Worm (Caenorhabditis elegans) whole organism, L3 larva: ENCODE data around the gene F29A7.3.

Experiments
- R02D3.7 ChIP-seq: fragments of 150-350 bp; optimal IDR thresholded peaks from 2 replicates; lab custom pipeline; 2014; ENCODE audit warnings: missing biosample characterization, missing genetic modification characterization
- ZK546.5 ChIP-seq: sonication (generic microtip); optimal IDR thresholded peaks from 2 replicates; lab custom pipeline; 2017; ENCODE audit warnings: missing biosample characterization, missing genetic modification characterization
- aly-2 ChIP-seq: fragments of 150-350 bp; optimal IDR thresholded peaks from 2 replicates; lab custom pipeline; 2014; ENCODE audit warnings: missing biosample characterization, missing genetic modification characterization
- ama-1 ChIP-seq: fragments of 150-350 bp; optimal IDR thresholded peaks from 2 replicates; lab custom pipeline; 2018
- ceh-28 ChIP-seq: fragments of 150-350 bp; optimal IDR thresholded peaks from 2 replicates; lab custom pipeline; 2014; ENCODE audit warnings: missing biosample characterization, missing genetic modification reagents, missing genetic modification characterization
- ceh-9 ChIP-seq: sonication (generic microtip); optimal IDR thresholded peaks from 2 replicates; lab custom pipeline; 2018; ENCODE audit warnings: missing biosample characterization, missing genetic modification characterization
- daf-12 ChIP-seq: fragments of 150-350 bp; optimal IDR thresholded peaks from 2 replicates; lab custom pipeline; 2014; ENCODE audit warnings: missing biosample characterization, missing genetic modification reagents, missing genetic modification characterization
- egl-27 ChIP-seq: sonication (generic microtip); optimal IDR thresholded peaks from 4 replicates; lab custom pipeline; 2017; ENCODE audit warnings: missing biosample characterization, missing genetic modification reagents, missing genetic modification characterization
- elt-1 ChIP-seq: fragments of 150-350 bp; optimal IDR thresholded peaks from 2 replicates; lab custom pipeline; 2014; ENCODE audit warnings: missing biosample characterization, missing genetic modification characterization
- elt-2 ChIP-seq: sonication (generic microtip); optimal IDR thresholded peaks from 2 replicates; lab custom pipeline; 2016; ENCODE audit warnings: missing genetic modification reagents, mild to moderate bottlenecking, missing genetic modification characterization, missing compliant biosample characterization
- elt-3 ChIP-seq, 3 experiments: fragments of 150-350 bp in 1 of 3; sonication (generic microtip) in 2 of 3; optimal IDR thresholded peaks; 2 replicates in 2 of 3; 4 replicates in 1 of 3; lab custom pipeline; 2014 to 2017; ENCODE audit warnings: missing biosample characterization in 3 of 3, missing genetic modification characterization in 3 of 3
- fkh-10 ChIP-seq: sonication (generic microtip); optimal IDR thresholded peaks from 2 replicates; lab custom pipeline; 2017; ENCODE audit warnings: missing biosample characterization, missing genetic modification reagents, missing genetic modification characterization
- fkh-2 ChIP-seq: fragments of 150-350 bp; optimal IDR thresholded peaks from 2 replicates; lab custom pipeline; 2014; ENCODE audit warnings: missing biosample characterization, missing genetic modification reagents, missing genetic modification characterization
- jun-1 ChIP-seq: fragments of 150-350 bp; optimal IDR thresholded peaks from 2 replicates; lab custom pipeline; 2014; ENCODE audit warnings: missing biosample characterization, missing genetic modification reagents, missing genetic modification characterization
- lin-15B ChIP-seq: fragments of 150-350 bp; optimal IDR thresholded peaks from 2 replicates; lab custom pipeline; 2014; ENCODE audit warnings: missing biosample characterization, missing genetic modification characterization
- lsy-12 ChIP-seq: sonication (generic microtip); optimal IDR thresholded peaks from 2 replicates; lab custom pipeline; 2016; ENCODE audit warnings: mild to moderate bottlenecking, missing genetic modification characterization, missing compliant biosample characterization
- mml-1 ChIP-seq: fragments of 150-350 bp; sonication (generic microtip); optimal IDR thresholded peaks from 3 replicates; lab custom pipeline; 2014; ENCODE audit warnings: missing biosample characterization, missing genetic modification characterization
- nfya-1 ChIP-seq: sonication (generic microtip); optimal IDR thresholded peaks from 2 replicates; lab custom pipeline; 2017; ENCODE audit warnings: missing genetic modification characterization, mild to moderate bottlenecking, missing compliant biosample characterization, antibody characterized with exemption, moderate library complexity; ENCODE audit not compliant: insufficient read depth
- nhr-11 ChIP-seq: fragments of 150-350 bp; optimal IDR thresholded peaks from 2 replicates; lab custom pipeline; 2014; ENCODE audit warnings: missing biosample characterization, missing genetic modification characterization
- nhr-25 ChIP-seq: sonication (generic microtip); optimal IDR thresholded peaks from 2 replicates; lab custom pipeline; 2017; ENCODE audit warnings: missing biosample characterization, missing genetic modification characterization
- nhr-43 ChIP-seq: sonication (generic microtip); optimal IDR thresholded peaks from 2 replicates; lab custom pipeline; 2016; ENCODE audit warnings: mild to moderate bottlenecking, missing genetic modification characterization, missing compliant biosample characterization; ENCODE audit not compliant: poor library complexity, severe bottlenecking
- nhr-67 ChIP-seq: fragments of 150-350 bp; optimal IDR thresholded peaks from 2 replicates; lab custom pipeline; 2014; ENCODE audit warnings: missing biosample characterization, missing genetic modification characterization
- nhr-76 ChIP-seq: fragments of 150-350 bp; sonication (generic microtip); optimal IDR thresholded peaks from 5 replicates; lab custom pipeline; 2014; ENCODE audit warnings: missing biosample characterization, missing genetic modification characterization
- nhr-77 ChIP-seq: fragments of 150-350 bp; optimal IDR thresholded peaks from 2 replicates; lab custom pipeline; 2014; ENCODE audit warnings: missing biosample characterization, missing genetic modification characterization
- pqm-1 ChIP-seq: fragments of 150-350 bp; optimal IDR thresholded peaks from 2 replicates; lab custom pipeline; 2017; ENCODE audit warnings: missing biosample characterization, missing genetic modification characterization, inconsistent platforms
- sea-2 ChIP-seq: fragments of 150-350 bp; sonication (generic microtip); optimal IDR thresholded peaks from 4 replicates; lab custom pipeline; 2014; ENCODE audit warnings: missing biosample characterization, missing genetic modification reagents, missing genetic modification characterization
- skn-1 ChIP-seq: fragments of 150-350 bp; optimal IDR thresholded peaks from 2 replicates; lab custom pipeline; 2014; ENCODE audit warnings: missing biosample characterization, missing genetic modification characterization
- tbx-2 ChIP-seq: sonication (generic microtip); optimal IDR thresholded peaks from 2 replicates; lab custom pipeline; 2016; ENCODE audit warnings: mild to moderate bottlenecking, missing genetic modification characterization, missing compliant biosample characterization
- unc-39 ChIP-seq: sonication (generic microtip); optimal IDR thresholded peaks from 4 replicates; lab custom pipeline; 2017; ENCODE audit warnings: missing biosample characterization, missing genetic modification characterization
- unc-62 ChIP-seq: fragments of 150-350 bp; sonication (generic microtip); optimal IDR thresholded peaks from 4 replicates; lab custom pipeline; 2014; ENCODE audit warnings: missing biosample characterization, missing genetic modification reagents, missing genetic modification characterization
- zag-1 ChIP-seq: fragments of 150-350 bp; optimal IDR thresholded peaks from 2 replicates; lab custom pipeline; 2014; ENCODE audit warnings: missing biosample characterization, missing genetic modification characterization
- ztf-4 ChIP-seq: fragments of 150-350 bp; optimal IDR thresholded peaks from 2 replicates; lab custom pipeline; 2014; ENCODE audit warnings: missing biosample characterization, missing genetic modification characterization

F29A7.3 gene

ce11 chrII:2754595-2754994 is 1.5 kb downstream of the F29A7.3 start:
- no peak for TF ChIP-seq nhr-77 (tag; lab: Kevin White, UChicago)
- TF ChIP-seq daf-12 (tag; lab: Kevin White, UChicago) = no peak

- TF ChIP-seq lsy-12 (tag; lab: Kevin White, UChicago) (no peak), nhr-76 (tag; lab: Kevin White, UChicago) (no peak), ama-1 (lab: Kevin White, UChicago) (no peak), pqm-1 (tag; lab: Kevin White, UChicago) (no peak), tbx-2 (tag; lab: Kevin White, UChicago) (no peak), ceh-9 (tag; lab: Kevin White, UChicago) (no peak), aly-2 (tag; lab: Kevin White, UChicago) (no peak), ztf-4 (tag; lab: Kevin White, UChicago) (no peak), nhr-43 (tag; lab: Kevin White, UChicago) (no peak)
- TF ChIP-seq, all 47 proteins: peak for 0
Observed at ce11 chrII:2756351-2756750, 3.3 kb downstream of the F29A7.3 start.

DNA sequence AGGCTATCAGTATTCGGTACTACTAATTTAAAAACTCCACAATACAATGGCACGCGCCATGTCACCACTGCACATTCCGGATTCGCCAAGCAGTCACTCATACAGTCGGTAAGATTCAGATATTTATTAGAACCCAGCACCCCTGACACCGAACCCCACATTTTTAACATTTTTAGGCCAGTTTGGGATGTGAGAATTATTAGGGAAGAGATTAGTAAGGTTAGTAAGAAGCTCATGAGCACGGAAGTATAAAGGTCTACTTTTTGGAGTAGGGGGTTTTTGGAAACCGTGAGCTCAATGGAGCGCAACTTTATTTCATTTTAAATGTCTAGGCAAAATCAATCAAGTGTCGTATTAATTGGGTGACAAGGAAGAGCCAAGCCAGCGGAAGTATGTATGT is 4.9 kb downstream of the F29A7.3 start, which contains the start of gene F29A7.8:
Gene F29A7.8 (minus strand): TSS at position 101 of the 400 bp plus-strand sequence.
- TF ChIP-seq skn-1 (tag; lab: Kevin White, UChicago) (no peak), sea-2 (GFP tag; lab: Kevin White, UChicago) (no peak), nhr-25 (tag; lab: Kevin White, UChicago) (no peak), daf-12 (tag; lab: Kevin White, UChicago) (no peak), nhr-67 (tag; lab: Kevin White, UChicago) (no peak)

DNA sequence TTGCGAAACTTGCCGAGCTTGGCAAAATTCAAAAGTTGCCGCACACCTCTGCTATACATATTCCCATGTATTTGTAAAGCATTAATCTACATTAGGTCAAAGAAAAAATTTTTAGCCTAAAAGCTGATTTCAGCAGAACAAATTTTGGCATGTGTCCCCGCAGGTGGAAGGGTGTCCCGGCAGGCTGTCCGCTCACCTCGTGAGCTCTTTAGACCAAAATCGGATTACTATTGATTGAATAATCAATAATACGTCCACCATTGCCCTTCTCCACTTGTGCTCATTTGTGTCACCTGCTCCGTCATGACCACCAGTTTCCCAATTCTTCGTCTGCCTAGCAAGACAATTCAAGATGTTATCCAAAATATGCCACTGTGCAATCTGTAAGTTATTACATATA is 5.4 kb downstream of the F29A7.3 start, which contains the start of gene fbxb-107:
Gene fbxb-107 (plus strand): TSS at position 297 of the 400 bp plus-strand sequence.
- TF ChIP-seq jun-1 (tag; lab: Kevin White, UChicago) = no peak
- no peak for TF ChIP-seq lin-15B (tag; lab: Kevin White, UChicago)
- no peak for TF ChIP-seq sea-2 (GFP tag; lab: Kevin White, UChicago)
- no peak for TF ChIP-seq nhr-43 (tag; lab: Kevin White, UChicago)
- TF ChIP-seq lsy-12 (tag; lab: Kevin White, UChicago) = no peak
- TF ChIP-seq zag-1 = no peak
- no peak for TF ChIP-seq mml-1 (tag; lab: Kevin White, UChicago)
- TF ChIP-seq daf-12 (tag; lab: Kevin White, UChicago) = no peak
- TF ChIP-seq egl-27 (tag; lab: Kevin White, UChicago) = no peak
- TF ChIP-seq elt-2 (tag; lab: Kevin White, UChicago) = no peak
- no peak for TF ChIP-seq skn-1 (tag; lab: Kevin White, UChicago)
- no peak for TF ChIP-seq nhr-11 (tag; lab: Kevin White, UChicago)
- TF ChIP-seq nfya-1 (tag; lab: Kevin White, UChicago) = no peak
- no peak for TF ChIP-seq unc-62 (GFP tag; lab: Kevin White, UChicago)
- TF ChIP-seq ztf-4 (tag; lab: Kevin White, UChicago) = no peak
- TF ChIP-seq fkh-2 = no peak

DNA sequence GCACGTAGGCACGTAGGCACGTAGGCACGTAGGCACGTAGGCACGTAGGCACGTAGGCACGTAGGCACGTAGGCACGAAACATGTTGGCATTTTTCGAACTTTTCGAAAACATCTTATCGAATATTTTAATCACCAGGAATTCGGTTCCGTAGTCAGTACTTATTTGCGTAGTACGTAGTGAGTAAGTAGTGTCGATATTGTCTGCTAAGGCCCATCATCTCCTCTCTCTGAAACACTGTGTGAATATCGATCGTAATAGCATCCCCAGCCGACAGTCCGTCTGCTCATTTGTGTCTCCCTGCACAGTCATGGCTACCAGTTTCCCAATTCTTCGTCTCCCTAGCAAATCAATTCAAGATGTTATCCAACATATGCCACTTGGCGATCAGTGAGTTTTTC is 9.0 kb downstream of the F29A7.3 start, which contains the start of gene fbxb-106:
Gene fbxb-106 (plus strand): TSS at position 301 of the 400 bp plus-strand sequence.
- TF ChIP-seq nhr-67 (tag; lab: Kevin White, UChicago) = no peak
- TF ChIP-seq elt-2 (tag; lab: Kevin White, UChicago) = no peak
- TF ChIP-seq nhr-77 (tag; lab: Kevin White, UChicago) = no peak
- no peak for TF ChIP-seq daf-12 (tag; lab: Kevin White, UChicago)
- no peak for TF ChIP-seq ztf-4 (tag; lab: Kevin White, UChicago)
- no peak for TF ChIP-seq unc-39 (tag; lab: Kevin White, UChicago)
- no peak for TF ChIP-seq ZK546.5 (tag; lab: Kevin White, UChicago)
- no peak for TF ChIP-seq fkh-10
- no peak for TF ChIP-seq nhr-76 (tag; lab: Kevin White, UChicago)
- no peak for TF ChIP-seq sea-2 (GFP tag; lab: Kevin White, UChicago)
- no peak for TF ChIP-seq nfya-1 (tag; lab: Kevin White, UChicago)
- no peak for TF ChIP-seq elt-1 (tag; lab: Kevin White, UChicago)
- no peak for TF ChIP-seq tbx-2 (tag; lab: Kevin White, UChicago)
- TF ChIP-seq elt-3 (tag; optimal IDR thresholded peaks at IDR 0.05; lab: Kevin White, UChicago) = no peak
- no peak for TF ChIP-seq zag-1
- no peak for TF ChIP-seq unc-62 (GFP tag; lab: Kevin White, UChicago)
- no peak for TF ChIP-seq ceh-28 (tag; lab: Kevin White, UChicago)
- TF ChIP-seq R02D3.7 (tag; lab: Kevin White, UChicago) = no peak
